Worm (Caenorhabditis elegans) whole organism, late embryonic: ENCODE measurements around the gene crn-3.

Experiments
- ceh-45 ChIP-seq: fragments of 200-800 bp; sonication (Bioruptor generic); IDR thresholded peaks from 2 replicates; pipeline ENCODE4 v1.3.6; 2022; ENCODE audit warnings: missing genetic modification reagents, missing genetic modification characterization, missing compliant biosample characterization
- fkh-10 ChIP-seq: fragments of 150-350 bp; optimal IDR thresholded peaks from 2 replicates; lab custom pipeline; 2014; ENCODE audit warnings: missing biosample characterization, missing genetic modification reagents, missing genetic modification characterization
- nhr-232 ChIP-seq: sonication (generic microtip); optimal IDR thresholded peaks from 2 replicates; lab custom pipeline; 2016; ENCODE audit warnings: missing genetic modification characterization, missing compliant biosample characterization
- pros-1 ChIP-seq: fragments of 150-350 bp; optimal IDR thresholded peaks from 2 replicates; lab custom pipeline; 2014; ENCODE audit warnings: missing biosample characterization, missing genetic modification reagents, missing genetic modification characterization
- sox-4 ChIP-seq: sonication (generic microtip); optimal IDR thresholded peaks from 2 replicates; lab custom pipeline; 2017; ENCODE audit warnings: mild to moderate bottlenecking, missing genetic modification characterization, inconsistent platforms, missing compliant biosample characterization
- tbx-2 ChIP-seq: sonication (generic microtip); optimal IDR thresholded peaks from 2 replicates; lab custom pipeline; 2016; ENCODE audit warnings: missing genetic modification characterization, missing compliant biosample characterization

DNA sequence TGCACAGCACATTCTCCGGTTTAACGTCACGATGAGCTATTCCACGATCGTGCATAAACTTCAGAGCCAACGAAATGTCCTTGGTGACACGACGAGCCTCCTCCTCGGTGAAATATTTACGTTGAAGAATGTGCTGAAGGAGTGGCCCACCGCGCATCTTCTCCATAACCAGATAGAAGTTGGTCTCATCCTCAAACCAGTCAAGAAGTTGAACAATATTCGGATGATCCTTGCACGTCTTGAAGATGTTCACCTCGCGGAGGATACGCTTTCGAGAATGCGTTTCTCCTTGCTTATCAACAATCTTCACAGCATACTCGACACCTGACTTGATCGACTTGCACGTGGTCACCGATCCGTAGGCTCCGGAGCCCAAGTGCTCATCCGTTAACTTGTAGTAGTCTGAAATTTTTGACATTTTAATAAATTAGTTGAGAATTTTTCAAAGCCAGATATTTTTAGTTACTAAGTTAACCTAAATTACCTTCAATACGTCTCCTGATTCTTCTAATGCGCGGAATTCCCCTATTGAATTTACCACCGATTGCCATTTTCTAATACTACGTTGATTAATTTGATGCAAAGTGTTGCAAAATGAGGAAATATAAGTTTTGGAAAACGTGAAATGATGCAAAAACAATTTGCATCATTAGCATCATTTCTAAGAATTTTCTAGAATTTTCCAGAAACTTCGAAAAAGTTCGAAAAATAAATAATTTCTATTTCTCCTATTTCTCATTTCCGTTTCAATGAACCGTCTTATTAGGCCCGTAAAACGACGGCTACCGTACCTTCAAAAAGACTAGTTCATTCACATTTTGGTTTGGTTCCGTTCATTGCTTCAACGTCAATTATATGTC lies 41.7 kb upstream of the crn-3 start:
- no peak for TF ChIP-seq fkh-10 (GFP tag; lab: Kevin White, UChicago)
- no peak for TF ChIP-seq ceh-45
- TF ChIP-seq tbx-2 (tag; lab: Kevin White, UChicago) = no peak
- TF ChIP-seq pros-1 (tag; lab: Kevin White, UChicago) = no peak
- no peak for TF ChIP-seq nhr-232
- TF ChIP-seq sox-4 (tag; lab: Kevin White, UChicago) = no peak
